Worm (Caenorhabditis elegans) whole organism, L1 larva: ENCODE measurements around the gene F55G11.10.

Experiments used
- ama-1 ChIP-seq: fragments of 150-350 bp; optimal IDR thresholded peaks from 2 replicates; lab custom pipeline; 2014
- ceh-63 ChIP-seq: fragments of 200-800 bp; sonication (Bioruptor generic); optimal IDR thresholded peaks from 2 replicates; lab custom pipeline; 2018; ENCODE audit warnings: mild to moderate bottlenecking, missing genetic modification characterization, missing compliant biosample characterization
- efl-1 ChIP-seq, 4 experiments: fragments of 150-350 bp; optimal IDR thresholded peaks in 3 of 4; peaks in 1 of 4; 1 replicate in 1 of 4; 2 replicates in 3 of 4; lab custom pipeline; 2014; ENCODE audit warnings: missing biosample characterization in 2 of 4, missing genetic modification characterization in 2 of 4, missing genetic modification reagents in 2 of 4
- egl-27 ChIP-seq, 2 experiments: fragments of 150-350 bp in 1 of 2; sonication (generic microtip); optimal IDR thresholded peaks; 3 replicates each; lab custom pipeline; 2017 to 2018; ENCODE audit warnings: missing biosample characterization in 2 of 2, missing genetic modification characterization in 2 of 2, missing genetic modification reagents in 2 of 2
- grh-1 ChIP-seq: fragments of 200-800 bp; sonication (Bioruptor generic); IDR thresholded peaks from 2 replicates; pipeline ENCODE4 v1.3.6; 2022; ENCODE audit warnings: missing genetic modification reagents, missing genetic modification characterization, missing compliant biosample characterization
- lsy-2 ChIP-seq, 2 experiments: fragments of 150-350 bp; optimal IDR thresholded peaks; 2 replicates each; lab custom pipeline; 2014; ENCODE audit warnings: missing biosample characterization in 2 of 2, missing genetic modification characterization in 2 of 2
- mdl-1 ChIP-seq, 2 experiments: fragments of 150-350 bp; optimal IDR thresholded peaks; 2 replicates each; lab custom pipeline; 2014 to 2017; ENCODE audit warnings: missing biosample characterization in 2 of 2, missing genetic modification characterization in 2 of 2, inconsistent platforms in 1 of 2
- nhr-12 ChIP-seq: sonication (generic microtip); optimal IDR thresholded peaks from 2 replicates; lab custom pipeline; 2017; ENCODE audit warnings: missing biosample characterization, missing genetic modification characterization
- nhr-76 ChIP-seq: sonication (generic microtip); optimal IDR thresholded peaks from 2 replicates; lab custom pipeline; 2017; ENCODE audit warnings: missing biosample characterization, missing genetic modification characterization
- pqm-1 ChIP-seq: sonication (generic microtip); optimal IDR thresholded peaks from 3 replicates; lab custom pipeline; 2017; ENCODE audit warnings: missing biosample characterization, missing genetic modification characterization
- swsn-7 ChIP-seq: sonication (generic microtip); optimal IDR thresholded peaks from 2 replicates; lab custom pipeline; 2016; ENCODE audit warnings: missing genetic modification characterization, missing compliant biosample characterization
- tbx-2 ChIP-seq: sonication (generic microtip); optimal IDR thresholded peaks from 2 replicates; lab custom pipeline; 2016; ENCODE audit warnings: missing genetic modification characterization, missing compliant biosample characterization
- unc-30 ChIP-seq: sonication (generic microtip); optimal IDR thresholded peaks from 2 replicates; lab custom pipeline; 2017; ENCODE audit warnings: missing biosample characterization, missing genetic modification characterization

- TF ChIP-seq pqm-1 (tag; lab: Kevin White, UChicago) (no peak), lsy-2 (tag; optimal IDR thresholded peaks at IDR 0.05; lab: Kevin White, UChicago) (no peak), egl-27 (tag; optimal IDR thresholded peaks at IDR 0.05; lab: Kevin White, UChicago) (no peak), ama-1 (lab: Kevin White, UChicago) (no peak), nhr-12 (no peak), ceh-63 (GFP tag; lab: Kevin White, UChicago) (no peak), grh-1 (GFP tag; lab: Robert Waterston, UW) (no peak), mdl-1 (tag; optimal IDR thresholded peaks at IDR 0.05; lab: Kevin White, UChicago) (no peak), unc-30 (tag; lab: Kevin White, UChicago) (no peak), swsn-7 (tag; lab: Kevin White, UChicago) (no peak), tbx-2 (tag; lab: Kevin White, UChicago) (no peak), nhr-76 (tag; lab: Kevin White, UChicago) (no peak), efl-1 (optimal IDR thresholded peaks at IDR 0.05; lab: Kevin White, UChicago) (no peak), efl-1 (GFP tag; optimal IDR thresholded peaks at IDR 0.05 in 1 of 2; lab: Kevin White, UChicago) (no peak)
These were observed 49.2 kb upstream of the F55G11.10 start, which contains the start of gene K08D8.9 for ce11 chrIV:12899392-12899791.
